Worm (Caenorhabditis elegans): Measurements from ENCODE around the gene EEED8.18.

The EEED8.18 gene

ce11 chrII:5426054-5426453 is 13.6 kb upstream of the EEED8.18 start:
- no peak for TF ChIP-seq unc-62 (GFP tag; optimal IDR thresholded peaks at IDR 0.05)

- TF ChIP-seq unc-62 (GFP tag; optimal IDR thresholded peaks at IDR 0.05) = no peak
Measured at ce11 chrII:5425633-5426032, 13.2 kb upstream of the EEED8.18 start, which contains the start of gene F07F6.8. Gene F07F6.8 (minus strand): TSS chrII:5425733.

ce11 chrII:5423832-5424231 is 11.4 kb upstream of the EEED8.18 start, which contains the start of gene F07F6.7:
Gene F07F6.7 (minus strand): TSS chrII:5423858.
- no peak for TF ChIP-seq unc-62 (GFP tag; optimal IDR thresholded peaks at IDR 0.05)

ce11 chrII:5420947-5421614 is 8.7 kb upstream of the EEED8.18 start, which contains the start of gene tofu-6:
Gene tofu-6 (plus strand): TSS chrII:5421248.
- TF ChIP-seq unc-62 (GFP tag; optimal IDR thresholded peaks at IDR 0.05) = no peak

- no peak for TF ChIP-seq unc-62 (GFP tag; optimal IDR thresholded peaks at IDR 0.05)
Measured at ce11 chrII:5418929-5419328, 6.5 kb upstream of the EEED8.18 start, which contains the start of gene EEED8.15. Gene EEED8.15 (plus strand): TSS chrII:5419229.

ce11 chrII:5418317-5418716 is 5.9 kb upstream of the EEED8.18 start:
- TF ChIP-seq unc-62 (GFP tag; optimal IDR thresholded peaks at IDR 0.05) = no peak

ce11 chrII:5417905-5418304 is 5.5 kb upstream of the EEED8.18 start:
- no peak for TF ChIP-seq unc-62 (GFP tag; optimal IDR thresholded peaks at IDR 0.05)

- TF ChIP-seq unc-62 (GFP tag; optimal IDR thresholded peaks at IDR 0.05) = no peak
Measured at ce11 chrII:5416204-5416764, 3.9 kb upstream of the EEED8.18 start, which contains the start of gene EEED8.2. Gene EEED8.2 (plus strand): TSS chrII:5416714.

- TF ChIP-seq unc-62 (GFP tag; optimal IDR thresholded peaks at IDR 0.05) = no peak
Measured at ce11 chrII:5414040-5414439, 1.6 kb upstream of the EEED8.18 start, which contains the start of the genes EEED8.14 and EEED8.3. Gene EEED8.14 (minus strand): TSS chrII:5414052. Gene EEED8.3 (plus strand): TSS chrII:5414276.

- TF ChIP-seq unc-62 (GFP tag; optimal IDR thresholded peaks at IDR 0.05) = no peak
Measured at ce11 chrII:5408924-5409323, 3.5 kb downstream of the EEED8.18 start, which contains the start of the genes EEED8.12 and EEED8.4. Gene EEED8.12 (minus strand): TSS chrII:5409024. Gene EEED8.4 (plus strand): TSS chrII:5409319.

- no peak for TF ChIP-seq unc-62 (GFP tag; optimal IDR thresholded peaks at IDR 0.05)
Measured at ce11 chrII:5407548-5407947, 4.9 kb downstream of the EEED8.18 start, which contains the start of gene clec-141. Gene clec-141 (minus strand): TSS chrII:5407648.

ce11 chrII:5399201-5399600 is 13.2 kb downstream of the EEED8.18 start, which contains the start of gene mog-5:
Gene mog-5 (plus strand): TSS chrII:5399538.
- TF ChIP-seq unc-62 (GFP tag; optimal IDR thresholded peaks at IDR 0.05) = no peak

ce11 chrII:5398779-5399178 is 13.6 kb downstream of the EEED8.18 start, which contains the start of gene fbxl-3:
Gene fbxl-3 (minus strand): TSS chrII:5398902.
- no peak for TF ChIP-seq unc-62 (GFP tag; optimal IDR thresholded peaks at IDR 0.05)

ce11 chrII:5395594-5395993 is 16.8 kb downstream of the EEED8.18 start, which contains the start of gene pink-1:
Gene pink-1 (minus strand): TSS chrII:5395694.
- no peak for TF ChIP-seq unc-62 (GFP tag; optimal IDR thresholded peaks at IDR 0.05)

ce11 chrII:5393090-5393489 is 19.3 kb downstream of the EEED8.18 start, which contains the start of gene brap-2:
Gene brap-2 (minus strand): TSS chrII:5393190.
- no peak for TF ChIP-seq unc-62 (GFP tag; optimal IDR thresholded peaks at IDR 0.05)

ce11 chrII:5391447-5391846 is 21.0 kb downstream of the EEED8.18 start:
- no peak for TF ChIP-seq unc-62 (GFP tag; optimal IDR thresholded peaks at IDR 0.05)

Data from whole organism, dauer.